Fruit fly (Drosophila melanogaster) whole organism, embryonic: ENCODE measurements around the gene eloF.

Experiments used
- Ada2b ChIP-seq: fragments of 200-800 bp; sonication (Bioruptor generic); IDR thresholded peaks from 2 replicates; pipeline ENCODE4 v1.3.6; 2022; ENCODE audit warnings: missing biosample characterization, missing genetic modification characterization
- Asciz ChIP-seq: fragments of 200-800 bp; sonication (Bioruptor generic); optimal IDR thresholded peaks from 2 replicates; lab custom pipeline; 2017; ENCODE audit warnings: missing biosample characterization, mild to moderate bottlenecking, missing genetic modification characterization, missing genetic modification reagents
- CG11247 ChIP-seq: fragments of 200-800 bp; sonication (Bioruptor generic); IDR thresholded peaks from 2 replicates; pipeline ENCODE4 v1.3.6; 2022; ENCODE audit warnings: missing biosample characterization, missing genetic modification characterization
- CG13123 ChIP-seq: fragments of 200-800 bp; sonication (Bioruptor generic); optimal IDR thresholded peaks from 2 replicates; lab custom pipeline; 2016; ENCODE audit warnings: missing biosample characterization, missing genetic modification characterization
- CG13287 ChIP-seq: fragments of 200-800 bp; sonication (Bioruptor generic); IDR thresholded peaks from 2 replicates; pipeline ENCODE4 v1.3.6; 2022; ENCODE audit warnings: missing biosample characterization, missing genetic modification characterization; ENCODE audit not compliant: partially characterized antibody
- CG13775 ChIP-seq: fragments of 200-800 bp; sonication (Bioruptor generic); optimal IDR thresholded peaks from 3 replicates; lab custom pipeline; 2017; ENCODE audit warnings: missing biosample characterization, mild to moderate bottlenecking, missing genetic modification characterization
- CG14667 ChIP-seq: fragments of 200-800 bp; sonication (Bioruptor generic); IDR thresholded peaks from 2 replicates; pipeline ENCODE4 v1.3.6; 2022; ENCODE audit warnings: missing biosample characterization, missing genetic modification characterization
- CG14860 ChIP-seq: fragments of 200-800 bp; sonication (Bioruptor generic); IDR thresholded peaks from 3 replicates; pipeline ENCODE4 v1.3.6; 2022; ENCODE audit warnings: missing biosample characterization, missing genetic modification characterization; ENCODE audit not compliant: partially characterized antibody
- CG15269 ChIP-seq: fragments of 200-800 bp; sonication (Bioruptor generic); optimal IDR thresholded peaks from 2 replicates; lab custom pipeline; 2018; ENCODE audit warnings: missing biosample characterization, mild to moderate bottlenecking, missing genetic modification characterization, moderate library complexity
- CG16815 ChIP-seq: fragments of 200-800 bp; sonication (Bioruptor generic); optimal IDR thresholded peaks from 3 replicates; lab custom pipeline; 2017; ENCODE audit warnings: missing biosample characterization, mild to moderate bottlenecking, missing genetic modification characterization
- CG17385 ChIP-seq: fragments of 200-800 bp; sonication (Bioruptor generic); optimal IDR thresholded peaks from 3 replicates; lab custom pipeline; 2018; ENCODE audit warnings: missing biosample characterization, mild to moderate bottlenecking, missing genetic modification characterization
- CG1832 ChIP-seq: fragments of 200-800 bp; sonication (Bioruptor generic); optimal IDR thresholded peaks from 2 replicates; lab custom pipeline; 2017; ENCODE audit warnings: missing biosample characterization, mild to moderate bottlenecking, missing genetic modification characterization, inconsistent platforms
- CG2129 ChIP-seq: fragments of 200-800 bp; sonication (Bioruptor generic); IDR thresholded peaks from 2 replicates; pipeline ENCODE4 v1.3.6; 2022; ENCODE audit warnings: missing biosample characterization, missing genetic modification characterization; ENCODE audit not compliant: partially characterized antibody
- CG3281 ChIP-seq: fragments of 200-800 bp; sonication (Bioruptor generic); optimal IDR thresholded peaks from 3 replicates; lab custom pipeline; 2017; ENCODE audit warnings: missing biosample characterization, mild to moderate bottlenecking, missing genetic modification characterization
- CG3847 ChIP-seq: fragments of 200-800 bp; sonication (Bioruptor generic); IDR thresholded peaks from 2 replicates; pipeline ENCODE4 v1.3.6; 2022; ENCODE audit warnings: missing biosample characterization, missing genetic modification characterization
- CG3995 ChIP-seq: fragments of 200-800 bp; sonication (Bioruptor generic); optimal IDR thresholded peaks from 3 replicates; lab custom pipeline; 2016; ENCODE audit warnings: missing biosample characterization, missing genetic modification characterization
- CG4360 ChIP-seq: fragments of 200-800 bp; sonication (Bioruptor generic); IDR thresholded peaks from 2 replicates; pipeline ENCODE4 v1.3.6; 2022; ENCODE audit warnings: missing biosample characterization, missing genetic modification characterization
- CG7745 ChIP-seq: fragments of 200-800 bp; sonication (Bioruptor generic); optimal IDR thresholded peaks from 2 replicates; lab custom pipeline; 2018; ENCODE audit warnings: missing biosample characterization, mild to moderate bottlenecking, missing genetic modification characterization, moderate library complexity
- CG7963 ChIP-seq: fragments of 200-800 bp; sonication (Bioruptor generic); IDR thresholded peaks from 3 replicates; pipeline ENCODE4 v1.3.6; 2022; ENCODE audit warnings: missing biosample characterization, missing genetic modification characterization; ENCODE audit not compliant: partially characterized antibody
- CG9727 ChIP-seq: fragments of 200-800 bp; sonication (Bioruptor generic); optimal IDR thresholded peaks from 3 replicates; lab custom pipeline; 2017; ENCODE audit warnings: missing biosample characterization, mild to moderate bottlenecking, missing genetic modification characterization
- CG9932 ChIP-seq: fragments of 200-800 bp; sonication (Bioruptor generic); IDR thresholded peaks from 2 replicates; pipeline ENCODE4 v1.3.6; 2022; ENCODE audit warnings: missing biosample characterization, missing genetic modification characterization
- Dbx ChIP-seq: fragments of 200-800 bp; sonication (Bioruptor generic); IDR thresholded peaks from 3 replicates; pipeline ENCODE4 v1.3.6; 2022; ENCODE audit warnings: missing biosample characterization, missing genetic modification characterization
- HLH3B ChIP-seq: fragments of 200-800 bp; sonication (Bioruptor generic); IDR thresholded peaks from 2 replicates; pipeline ENCODE4 v1.3.6; 2022; ENCODE audit warnings: missing biosample characterization, missing genetic modification characterization
- Hmr ChIP-seq: fragments of 200-800 bp; sonication (Bioruptor generic); optimal IDR thresholded peaks from 3 replicates; lab custom pipeline; 2017; ENCODE audit warnings: mild to moderate bottlenecking, missing biosample characterization, missing genetic modification reagents, missing genetic modification characterization
- Hr3 ChIP-seq: fragments of 200-800 bp; sonication (Bioruptor generic); optimal IDR thresholded peaks from 3 replicates; lab custom pipeline; 2016; ENCODE audit warnings: missing biosample characterization, missing genetic modification characterization
- Kr ChIP-seq: fragments of 200-800 bp; sonication (Bioruptor generic); optimal IDR thresholded peaks from 2 replicates; lab custom pipeline; 2017; ENCODE audit warnings: missing biosample characterization, mild to moderate bottlenecking, missing genetic modification characterization
- Mes4 ChIP-seq: fragments of 200-800 bp; sonication (Bioruptor generic); optimal IDR thresholded peaks from 2 replicates; lab custom pipeline; 2016; ENCODE audit warnings: missing biosample characterization, missing genetic modification characterization
- NFAT ChIP-seq: fragments of 200-800 bp; sonication (Bioruptor generic); IDR thresholded peaks from 2 replicates; pipeline ENCODE4 v1.3.6; 2022; ENCODE audit warnings: missing biosample characterization, missing genetic modification characterization
- PHDP ChIP-seq: fragments of 200-800 bp; sonication (Bioruptor generic); optimal IDR thresholded peaks from 3 replicates; lab custom pipeline; 2018; ENCODE audit warnings: missing biosample characterization, mild to moderate bottlenecking, missing genetic modification characterization, moderate library complexity
- Rx ChIP-seq: fragments of 200-800 bp; sonication (Bioruptor generic); IDR thresholded peaks from 2 replicates; pipeline ENCODE4 v1.3.6; 2022; ENCODE audit warnings: missing biosample characterization, missing genetic modification characterization
- Sox102F ChIP-seq: fragments of 200-800 bp; sonication (Bioruptor generic); optimal IDR thresholded peaks from 2 replicates; lab custom pipeline; 2018; ENCODE audit warnings: missing biosample characterization, mild to moderate bottlenecking, missing genetic modification characterization, moderate library complexity
- Stat92E ChIP-seq, 3 experiments: fragments of >200 bp in 2 of 3; fragments of 200-800 bp in 1 of 3; sonication (Bioruptor generic) in 1 of 3; optimal IDR thresholded peaks; 2 replicates each; lab custom pipeline; 2017 to 2019; ENCODE audit warnings: missing biosample characterization in 3 of 3, missing genetic modification characterization in 3 of 3, mild to moderate bottlenecking in 1 of 3, moderate library complexity in 1 of 3
- Xbp1 ChIP-seq: fragments of 200-800 bp; sonication (Bioruptor generic); optimal IDR thresholded peaks from 3 replicates; lab custom pipeline; 2016; ENCODE audit warnings: missing biosample characterization, mild to moderate bottlenecking, missing genetic modification characterization
- ap ChIP-seq: fragments of 200-800 bp; sonication (Bioruptor generic); IDR thresholded peaks from 2 replicates; pipeline ENCODE4 v1.3.6; 2022; ENCODE audit warnings: missing biosample characterization, missing genetic modification characterization
- crc ChIP-seq: fragments of 200-800 bp; sonication (Bioruptor generic); optimal IDR thresholded peaks from 2 replicates; lab custom pipeline; 2016; ENCODE audit warnings: missing biosample characterization, missing genetic modification characterization
- crp ChIP-seq, 2 experiments: fragments of 200-800 bp; sonication (Bioruptor generic); optimal IDR thresholded peaks; 2 replicates in 1 of 2; 3 replicates in 1 of 2; lab custom pipeline; 2017; ENCODE audit warnings: missing biosample characterization in 2 of 2, missing genetic modification characterization in 2 of 2, mild to moderate bottlenecking in 1 of 2, moderate library complexity in 1 of 2
- dimm ChIP-seq: fragments of 200-800 bp; sonication (Bioruptor generic); IDR thresholded peaks from 2 replicates; pipeline ENCODE4 v1.3.6; 2022; ENCODE audit warnings: missing biosample characterization, missing genetic modification characterization
- ems ChIP-seq: fragments of 200-800 bp; sonication (Bioruptor generic); optimal IDR thresholded peaks from 3 replicates; lab custom pipeline; 2016; ENCODE audit warnings: missing biosample characterization, missing genetic modification characterization
- esg ChIP-seq: fragments of 200-800 bp; sonication (Bioruptor generic); conservative IDR thresholded peaks from 2 replicates; pipeline ENCODE4 v1.3.6; 2022; ENCODE audit warnings: missing biosample characterization, missing genetic modification characterization
- ewg ChIP-seq: fragments of 200-800 bp; sonication (Bioruptor generic); optimal IDR thresholded peaks from 3 replicates; lab custom pipeline; 2017; ENCODE audit warnings: mild to moderate bottlenecking, missing biosample characterization, missing genetic modification reagents, missing genetic modification characterization
- gro ChIP-seq: fragments of 200-800 bp; sonication (Bioruptor generic); optimal IDR thresholded peaks from 2 replicates; lab custom pipeline; 2016; ENCODE audit warnings: missing biosample characterization, missing genetic modification characterization
- h ChIP-seq: fragments of >200 bp; optimal IDR thresholded peaks from 2 replicates; lab custom pipeline; 2017
- her ChIP-seq: fragments of 200-800 bp; sonication (Bioruptor generic); optimal IDR thresholded peaks from 2 replicates; lab custom pipeline; 2016; ENCODE audit warnings: missing biosample characterization, missing genetic modification characterization
- kni ChIP-seq: fragments of 200-800 bp; sonication (Bioruptor generic); optimal IDR thresholded peaks from 3 replicates; lab custom pipeline; 2017; ENCODE audit warnings: mild to moderate bottlenecking, missing biosample characterization, missing genetic modification reagents, missing genetic modification characterization
- lilli ChIP-seq: fragments of 200-800 bp; sonication (Bioruptor generic); optimal IDR thresholded peaks from 3 replicates; lab custom pipeline; 2016; ENCODE audit warnings: missing biosample characterization, missing genetic modification characterization
- phol ChIP-seq: fragments of 200-800 bp; sonication (Bioruptor generic); optimal IDR thresholded peaks from 3 replicates; lab custom pipeline; 2018; ENCODE audit warnings: missing biosample characterization, mild to moderate bottlenecking, missing genetic modification characterization, moderate library complexity
- schlank ChIP-seq: fragments of 200-800 bp; sonication (Bioruptor generic); optimal IDR thresholded peaks from 2 replicates; lab custom pipeline; 2018; ENCODE audit warnings: missing biosample characterization, mild to moderate bottlenecking, missing genetic modification characterization
- sna ChIP-seq: fragments of 200-800 bp; sonication (Bioruptor generic); IDR thresholded peaks from 2 replicates; pipeline ENCODE4 v1.3.6; 2022; ENCODE audit warnings: missing biosample characterization, missing genetic modification characterization; ENCODE audit not compliant: partially characterized antibody
- usp ChIP-seq: fragments of >200 bp; optimal IDR thresholded peaks from 2 replicates; lab custom pipeline; 2017; ENCODE audit warnings: missing biosample characterization, missing genetic modification characterization
- zfh1 ChIP-seq: fragments of 200-800 bp; sonication (Bioruptor generic); IDR thresholded peaks from 3 replicates; pipeline ENCODE4 v1.3.6; 2022; ENCODE audit warnings: missing biosample characterization, missing genetic modification characterization

eloF gene

dm6 chr3R:9791177-9791806, 22.7 kb upstream of the eloF start, which contains the start of the genes CG12945 and CG8507 (continued):
- TF ChIP-seq Kr (GFP tag; lab: Kevin White, UChicago) (no peak), Xbp1 (peak; percentile 68), PHDP (tag; lab: Kevin White, UChicago) (peak; percentile 48), gro (GFP tag; lab: Kevin White, UChicago) (no peak), crc (no peak), CG2129 (no peak), CG15269 (no peak), ems (peak; percentile 1), Sox102F (no peak), CG14860 (GFP tag; lab: Robert Waterston, UW) (no peak), kni (GFP tag; lab: Kevin White, UChicago) (no peak), CG4360 (GFP tag; lab: Robert Waterston, UW) (no peak), CG3281 (GFP tag; lab: Kevin White, UChicago) (peak; percentile 17), sna (GFP tag; lab: Robert Waterston, UW) (no peak), CG11247 (GFP tag; lab: Robert Waterston, UW) (no peak), h (lab: Kevin White, UChicago) (no peak), esg (GFP tag; lab: Robert Waterston, UW) (no peak; the same call in 1 of the 2 replicates), CG13287 (GFP tag; lab: Robert Waterston, UW) (no peak), CG16815 (peak; percentile 11), schlank (no peak), Hmr (GFP tag; lab: Kevin White, UChicago) (no peak), Hr3 (GFP tag; lab: Kevin White, UChicago) (peak; percentile 26), crp (GFP tag; optimal IDR thresholded peaks at IDR 0.05; lab: Kevin White, UChicago) (peak in 1 of 2 experiments; percentile 8), phol (tag; lab: Kevin White, UChicago) (peak; percentile 68), ap (GFP tag; lab: Robert Waterston, UW) (no peak), Asciz (no peak), dimm (GFP tag; lab: Robert Waterston, UW) (no peak), NFAT (no peak), Mes4 (GFP tag; lab: Kevin White, UChicago) (no peak), CG3847 (peak; percentile 81), Ada2b (no peak), CG13123 (GFP tag; lab: Kevin White, UChicago) (no peak), lilli (GFP tag; lab: Kevin White, UChicago) (peak; percentile 63), Stat92E (GFP tag; optimal IDR thresholded peaks at IDR 0.05; lab: Kevin White, UChicago) (no peak), Dbx (GFP tag; lab: Robert Waterston, UW) (0 out of 3 replicates have a peak, but pooled peaks have one; percentile 18), CG1832 (no peak), usp (no peak), CG9727 (GFP tag; lab: Kevin White, UChicago) (peak; percentile 42), zfh1 (GFP tag; lab: Robert Waterston, UW) (no peak), her (GFP tag; lab: Kevin White, UChicago) (no peak), CG13775 (GFP tag; lab: Kevin White, UChicago) (peak; percentile 58), CG7963 (GFP tag; lab: Robert Waterston, UW) (no peak), CG3995 (GFP tag; lab: Kevin White, UChicago) (peak; percentile 88), CG9932 (GFP tag; lab: Robert Waterston, UW) (peak; percentile 67), ewg (GFP tag; lab: Kevin White, UChicago) (no peak), CG17385 (GFP tag; lab: Kevin White, UChicago) (no peak), HLH3B (GFP tag; lab: Robert Waterston, UW) (no peak), CG14667 (no peak), CG7745 (no peak), Rx (no peak)
